Fruit fly (Drosophila melanogaster) whole organism, embryonic: ENCODE results near the gene CG2685.

Source experiments
- Abd-B ChIP-seq: fragments of 200-800 bp; sonication (Bioruptor generic); optimal IDR thresholded peaks from 2 replicates; lab custom pipeline; 2018; ENCODE audit warnings: missing biosample characterization, mild to moderate bottlenecking, missing genetic modification characterization, moderate library complexity
- Ada2b ChIP-seq: fragments of 200-800 bp; sonication (Bioruptor generic); IDR thresholded peaks from 2 replicates; pipeline ENCODE4 v1.3.6; 2022; ENCODE audit warnings: missing biosample characterization, missing genetic modification characterization
- Awh ChIP-seq: fragments of 200-800 bp; sonication (Bioruptor generic); IDR thresholded peaks from 2 replicates; pipeline ENCODE4, ENCODE4 v1.3.6; 2022; ENCODE audit warnings: missing biosample characterization, missing genetic modification characterization
- CG10462 ChIP-seq: fragments of 200-800 bp; sonication (Bioruptor generic); optimal IDR thresholded peaks from 2 replicates; lab custom pipeline; 2016; ENCODE audit warnings: missing biosample characterization, missing genetic modification characterization
- CG11247 ChIP-seq: fragments of 200-800 bp; sonication (Bioruptor generic); IDR thresholded peaks from 2 replicates; pipeline ENCODE4 v1.3.6; 2022; ENCODE audit warnings: missing biosample characterization, missing genetic modification characterization
- CG11695 ChIP-seq: fragments of 200-800 bp; sonication (Bioruptor generic); IDR thresholded peaks from 3 replicates; pipeline ENCODE4 v1.3.6; 2022; ENCODE audit warnings: missing biosample characterization, missing genetic modification characterization
- CG14050 ChIP-seq: fragments of 200-800 bp; sonication (Bioruptor generic); IDR thresholded peaks from 3 replicates; pipeline ENCODE4 v1.3.6; 2022; ENCODE audit warnings: missing biosample characterization, missing genetic modification characterization
- CG16863 ChIP-seq: fragments of 200-800 bp; sonication (Bioruptor generic); optimal IDR thresholded peaks from 3 replicates; lab custom pipeline; 2016; ENCODE audit warnings: missing biosample characterization, missing genetic modification characterization
- CG2889 ChIP-seq: fragments of 200-800 bp; sonication (Bioruptor generic); IDR thresholded peaks from 3 replicates; pipeline ENCODE4 v1.3.6; 2022; ENCODE audit warnings: missing biosample characterization, missing genetic modification characterization
- CG32767 ChIP-seq: fragments of 200-800 bp; sonication (Bioruptor generic); IDR thresholded peaks from 2 replicates; pipeline ENCODE4 v1.3.6; 2022; ENCODE audit warnings: missing biosample characterization, missing genetic modification characterization
- CG34422 ChIP-seq: fragments of 200-800 bp; sonication (Bioruptor generic); IDR thresholded peaks from 3 replicates; pipeline ENCODE4 v1.3.6; 2022; ENCODE audit warnings: missing biosample characterization, missing genetic modification characterization
- CG5180 ChIP-seq: fragments of 200-800 bp; sonication (Bioruptor generic); optimal IDR thresholded peaks from 3 replicates; lab custom pipeline; 2017; ENCODE audit warnings: missing biosample characterization, missing genetic modification characterization, mild to moderate bottlenecking, moderate library complexity, missing genetic modification reagents
- CG6175 ChIP-seq: fragments of 200-800 bp; sonication (Bioruptor generic); IDR thresholded peaks from 3 replicates; pipeline ENCODE4 v1.3.6; 2022; ENCODE audit warnings: missing biosample characterization, missing genetic modification characterization
- CG6689 ChIP-seq: fragments of 200-800 bp; sonication (Bioruptor generic); IDR thresholded peaks from 2 replicates; pipeline ENCODE4 v1.3.6; 2022; ENCODE audit warnings: missing biosample characterization, missing genetic modification characterization
- CG7786 ChIP-seq: fragments of 200-800 bp; sonication (Bioruptor generic); optimal IDR thresholded peaks from 2 replicates; lab custom pipeline; 2016; ENCODE audit warnings: missing biosample characterization, missing genetic modification characterization
- CG8944 ChIP-seq: fragments of 200-800 bp; sonication (Bioruptor generic); optimal IDR thresholded peaks from 3 replicates; lab custom pipeline; 2016; ENCODE audit warnings: missing biosample characterization, missing genetic modification characterization
- Drgx ChIP-seq: fragments of 200-800 bp; sonication (Bioruptor generic); IDR thresholded peaks from 2 replicates; pipeline ENCODE4 v1.3.6; 2022; ENCODE audit warnings: missing biosample characterization, missing genetic modification characterization
- Ets65A ChIP-seq: fragments of 200-800 bp; sonication (Bioruptor generic); peaks from one replicate; lab custom pipeline; 2016; ENCODE audit warnings: missing biosample characterization, missing genetic modification characterization
- Hsf ChIP-seq: fragments of 200-800 bp; sonication (Bioruptor generic); optimal IDR thresholded peaks from 3 replicates; lab custom pipeline; 2016; ENCODE audit warnings: missing biosample characterization, missing genetic modification characterization
- Med ChIP-seq: fragments of 200-800 bp; sonication (Bioruptor generic); peaks from one replicate; lab custom pipeline; 2016; ENCODE audit warnings: missing biosample characterization, missing genetic modification characterization, mild to moderate bottlenecking, inconsistent platforms, moderate library complexity
- NFAT ChIP-seq: fragments of 200-800 bp; sonication (Bioruptor generic); IDR thresholded peaks from 2 replicates; pipeline ENCODE4 v1.3.6; 2022; ENCODE audit warnings: missing biosample characterization, missing genetic modification characterization
- Nf-YB ChIP-seq: fragments of 200-800 bp; sonication (Bioruptor generic); optimal IDR thresholded peaks from 3 replicates; lab custom pipeline; 2019; ENCODE audit warnings: missing biosample characterization, mild to moderate bottlenecking, missing genetic modification characterization, moderate library complexity
- Poxn ChIP-seq: fragments of 200-800 bp; sonication (Bioruptor generic); IDR thresholded peaks from 2 replicates; pipeline ENCODE4 v1.3.6; 2022; ENCODE audit warnings: missing biosample characterization, missing genetic modification characterization
- YL-1 ChIP-seq: fragments of 200-800 bp; sonication (Bioruptor generic); optimal IDR thresholded peaks from 3 replicates; lab custom pipeline; 2017; ENCODE audit warnings: missing biosample characterization, mild to moderate bottlenecking, missing genetic modification characterization
- ci ChIP-seq: fragments of 200-800 bp; sonication (Bioruptor generic); IDR thresholded peaks from 3 replicates; pipeline ENCODE4 v1.3.6; 2022; ENCODE audit warnings: missing biosample characterization, missing genetic modification characterization
- danr ChIP-seq: fragments of 200-800 bp; sonication (Bioruptor generic); IDR thresholded peaks from 2 replicates; pipeline ENCODE4 v1.3.6; 2022; ENCODE audit warnings: missing biosample characterization, missing genetic modification characterization
- dati ChIP-seq: fragments of 200-800 bp; sonication (Bioruptor generic); IDR thresholded peaks from 2 replicates; pipeline ENCODE4 v1.3.6; 2022; ENCODE audit warnings: missing biosample characterization, missing genetic modification characterization
- dpn ChIP-seq, 2 experiments: fragments of 200-800 bp; sonication (Bioruptor generic); optimal IDR thresholded peaks; 3 replicates each; lab custom pipeline; 2016; ENCODE audit warnings: missing biosample characterization in 2 of 2, missing genetic modification characterization in 2 of 2
- fd96Cb ChIP-seq: fragments of 200-800 bp; sonication (Bioruptor generic); optimal IDR thresholded peaks from 2 replicates; lab custom pipeline; 2018; ENCODE audit warnings: missing biosample characterization, mild to moderate bottlenecking, missing genetic modification characterization, moderate library complexity
- ham ChIP-seq: fragments of 200-800 bp; sonication (Bioruptor generic); IDR thresholded peaks from 2 replicates; pipeline ENCODE4 v1.3.6; 2022; ENCODE audit warnings: missing biosample characterization, missing genetic modification characterization
- jigr1 ChIP-seq: fragments of 200-800 bp; sonication (Bioruptor generic); IDR thresholded peaks from 3 replicates; pipeline ENCODE4 v1.3.6; 2022; ENCODE audit warnings: missing biosample characterization, missing genetic modification characterization
- jumu ChIP-seq: fragments of 200-800 bp; sonication (Bioruptor generic); optimal IDR thresholded peaks from 3 replicates; lab custom pipeline; 2016; ENCODE audit warnings: missing biosample characterization, missing genetic modification characterization
- lilli ChIP-seq: fragments of 200-800 bp; sonication (Bioruptor generic); optimal IDR thresholded peaks from 3 replicates; lab custom pipeline; 2016; ENCODE audit warnings: missing biosample characterization, missing genetic modification characterization
- mam ChIP-seq: fragments of 200-800 bp; sonication (Bioruptor generic); optimal IDR thresholded peaks from 3 replicates; lab custom pipeline; 2016; ENCODE audit warnings: missing biosample characterization, missing genetic modification characterization
- pho ChIP-seq: fragments of 200-800 bp; sonication (Bioruptor generic); optimal IDR thresholded peaks from 2 replicates; lab custom pipeline; 2016; ENCODE audit warnings: missing biosample characterization, missing genetic modification characterization
- rib ChIP-seq: fragments of 200-800 bp; sonication (Bioruptor generic); IDR thresholded peaks from 2 replicates; pipeline ENCODE4 v1.3.6; 2022; ENCODE audit warnings: missing biosample characterization, missing genetic modification characterization
- row ChIP-seq: fragments of 200-800 bp; sonication (Bioruptor generic); IDR thresholded peaks from 3 replicates; pipeline ENCODE4 v1.3.6; 2022; ENCODE audit warnings: missing biosample characterization, missing genetic modification characterization
- seq ChIP-seq: fragments of 200-800 bp; sonication (Bioruptor generic); IDR thresholded peaks from 2 replicates; pipeline ENCODE4 v1.3.6; 2022; ENCODE audit warnings: missing biosample characterization, missing genetic modification characterization
- ssp ChIP-seq: fragments of 200-800 bp; sonication (Bioruptor generic); IDR thresholded peaks from 2 replicates; pipeline ENCODE4 v1.3.6; 2022; ENCODE audit warnings: missing biosample characterization, missing genetic modification characterization
- tgo ChIP-seq: fragments of 200-800 bp; sonication (Bioruptor generic); IDR thresholded peaks from 3 replicates; pipeline ENCODE4 v1.3.6; 2022; ENCODE audit warnings: missing biosample characterization, missing genetic modification characterization
- vvl ChIP-seq: fragments of 200-800 bp; sonication (Bioruptor generic); IDR thresholded peaks from 2 replicates; pipeline ENCODE4 v1.3.6; 2022; ENCODE audit warnings: missing biosample characterization, missing genetic modification characterization
- wdn ChIP-seq: fragments of 200-800 bp; sonication (Bioruptor generic); IDR thresholded peaks from 2 replicates; pipeline ENCODE4 v1.3.6; 2022; ENCODE audit warnings: missing biosample characterization, missing genetic modification characterization

CG2685 gene

dm6 chrX:2708156-2708734 is 5.5 kb downstream of the CG2685 start, which contains the start of gene CG2681 (continued):
- TF ChIP-seq fd96Cb (tag; lab: Kevin White, UChicago) = peak; percentile 18
- peak; percentile 63 for TF ChIP-seq Ada2b (GFP tag; lab: Robert Waterston, UW)
- TF ChIP-seq CG11247 (GFP tag; lab: Robert Waterston, UW) = peak; percentile 47
- peak; percentile 66 for TF ChIP-seq row (GFP tag; lab: Robert Waterston, UW)
- TF ChIP-seq wdn = 0 out of 2 replicates have a peak, but pooled peaks have one; percentile 23
- TF ChIP-seq lilli (GFP tag; lab: Kevin White, UChicago) = peak; percentile 43
- TF ChIP-seq CG2889 (GFP tag; lab: Robert Waterston, UW) = 0 out of 3 replicates have a peak, but pooled peaks have one; percentile 48
- no peak for TF ChIP-seq CG10462 (GFP tag; lab: Kevin White, UChicago)
- TF ChIP-seq Awh = peak; percentile 49; the same call in 1 of the 2 replicates
- TF ChIP-seq jigr1 = peak; percentile 42; the same call in 1 of the 3 replicates
- TF ChIP-seq CG16863 (GFP tag; lab: Kevin White, UChicago) = peak; percentile 17
- TF ChIP-seq vvl (GFP tag; lab: Robert Waterston, UW) = peak; percentile 52
- peak; percentile 14; the same call in 1 of the 3 replicates for TF ChIP-seq CG34422 (GFP tag; lab: Robert Waterston, UW)
- TF ChIP-seq Ets65A = peak; percentile 94
- 0 out of 2 replicates have a peak, but pooled peaks have one; percentile 25 for TF ChIP-seq rib
- TF ChIP-seq dati = no peak
- no peak for TF ChIP-seq CG11695 (GFP tag; lab: Robert Waterston, UW)
- peak; percentile 75 for TF ChIP-seq ci (GFP tag; lab: Robert Waterston, UW)
- 0 out of 2 replicates have a peak, but pooled peaks have one; percentile 3 for TF ChIP-seq Poxn (GFP tag; lab: Robert Waterston, UW)
- TF ChIP-seq ham (GFP tag; lab: Robert Waterston, UW) = 0 out of 2 replicates have a peak, but pooled peaks have one; percentile 17
- peak; percentile 8 for TF ChIP-seq CG7786 (GFP tag; lab: Kevin White, UChicago)
- TF ChIP-seq CG6689 (GFP tag; lab: Robert Waterston, UW) = peak; percentile 56
- TF ChIP-seq ssp (GFP tag; lab: Robert Waterston, UW) = 0 out of 2 replicates have a peak, but pooled peaks have one; percentile 15
- TF ChIP-seq danr (GFP tag; lab: Robert Waterston, UW) = 0 out of 2 replicates have a peak, but pooled peaks have one; percentile 14
- TF ChIP-seq tgo = peak; percentile 37; the same call in 2 of the 3 replicates
- 0 out of 2 replicates have a peak, but pooled peaks have one; percentile 40 for TF ChIP-seq seq
- no peak for TF ChIP-seq jumu (GFP tag; lab: Kevin White, UChicago)
- TF ChIP-seq CG8944 (GFP tag; lab: Kevin White, UChicago) = peak; percentile 14
- TF ChIP-seq CG14050 = peak; percentile 27; the same call in 1 of the 3 replicates
- TF ChIP-seq dpn (GFP tag; optimal IDR thresholded peaks at IDR 0.05; lab: Kevin White, UChicago) = peak; percentile 22 to 37
- TF ChIP-seq NFAT = peak; percentile 62; the same call in 1 of the 2 replicates
- peak; percentile 89 for TF ChIP-seq Med (GFP tag; lab: Kevin White, UChicago)
- no peak for TF ChIP-seq CG6175
- TF ChIP-seq Drgx (GFP tag; lab: Robert Waterston, UW) = peak; percentile 65
- TF ChIP-seq pho = peak; percentile 3
- no peak for TF ChIP-seq CG5180 (GFP tag; lab: Kevin White, UChicago)
- TF ChIP-seq YL-1 (GFP tag; lab: Kevin White, UChicago) = no peak
- TF ChIP-seq CG32767 = peak; percentile 23; the same call in 1 of the 2 replicates
- peak; percentile 27 for TF ChIP-seq Hsf (GFP tag; lab: Kevin White, UChicago)
- peak; percentile 43 for TF ChIP-seq mam (GFP tag; lab: Kevin White, UChicago)
- TF ChIP-seq Nf-YB = no peak
- peak; percentile 12 for TF ChIP-seq Abd-B (GFP tag; lab: Kevin White, UChicago)
